Worm (Caenorhabditis elegans) whole organism, early embryonic: ENCODE results near the gene spin-1.

Experiments
- B0310.2 ChIP-seq: sonication (generic microtip); optimal IDR thresholded peaks from 2 replicates; lab custom pipeline; 2016; ENCODE audit warnings: mild to moderate bottlenecking, missing genetic modification characterization, missing compliant biosample characterization
- F13C5.2 ChIP-seq: sonication (generic microtip); optimal IDR thresholded peaks from 2 replicates; lab custom pipeline; 2017; ENCODE audit warnings: mild to moderate bottlenecking, missing genetic modification characterization, inconsistent platforms, missing compliant biosample characterization
- aly-1 ChIP-seq: sonication (generic microtip); optimal IDR thresholded peaks from 2 replicates; lab custom pipeline; 2016; ENCODE audit warnings: missing genetic modification characterization, missing compliant biosample characterization
- ama-1 ChIP-seq: fragments of 150-350 bp; optimal IDR thresholded peaks from 2 replicates; lab custom pipeline; 2014
- ceh-13 ChIP-seq: fragments of 200-800 bp; sonication (Bioruptor generic); optimal IDR thresholded peaks from 2 replicates; lab custom pipeline; 2018; ENCODE audit warnings: mild to moderate bottlenecking, missing genetic modification characterization, missing compliant biosample characterization
- ceh-36 ChIP-seq: sonication (generic microtip); optimal IDR thresholded peaks from 2 replicates; lab custom pipeline; 2016; ENCODE audit warnings: missing genetic modification characterization, inconsistent platforms, missing compliant biosample characterization
- ets-7 ChIP-seq: sonication (generic microtip); optimal IDR thresholded peaks from 2 replicates; lab custom pipeline; 2016; ENCODE audit warnings: missing genotype, missing genetic modification characterization, missing compliant biosample characterization
- flt-1 ChIP-seq: fragments of 200-800 bp; sonication (Bioruptor generic); IDR thresholded peaks from 2 replicates; pipeline ENCODE4 v1.3.6; 2022; ENCODE audit warnings: missing genetic modification characterization, missing compliant biosample characterization
- hmbx-1 ChIP-seq: sonication (generic microtip); optimal IDR thresholded peaks from 2 replicates; lab custom pipeline; 2016; ENCODE audit warnings: mild to moderate bottlenecking, missing genetic modification characterization, missing compliant biosample characterization
- hmg-4 ChIP-seq: fragments of 200-800 bp; sonication (Bioruptor generic); optimal IDR thresholded peaks from 2 replicates; lab custom pipeline; 2018; ENCODE audit warnings: mild to moderate bottlenecking, missing genetic modification characterization, missing compliant biosample characterization
- hnd-1 ChIP-seq: sonication (generic microtip); optimal IDR thresholded peaks from 2 replicates; lab custom pipeline; 2016; ENCODE audit warnings: missing genetic modification characterization, missing compliant biosample characterization
- pes-1 ChIP-seq: fragments of 200-800 bp; sonication (Bioruptor generic); IDR thresholded peaks from 2 replicates; pipeline ENCODE4 v1.3.6; 2022; ENCODE audit warnings: missing genetic modification reagents, missing genetic modification characterization, missing compliant biosample characterization
- scrt-1 ChIP-seq: fragments of 200-800 bp; sonication (Bioruptor generic); IDR thresholded peaks from 2 replicates; pipeline ENCODE4 v1.3.6; 2022; ENCODE audit warnings: missing genetic modification characterization, missing compliant biosample characterization
- sea-1 ChIP-seq: fragments of 200-800 bp; sonication (Bioruptor generic); conservative IDR thresholded peaks from 2 replicates; pipeline ENCODE4 v1.3.6; 2022; ENCODE audit warnings: missing genetic modification characterization, missing compliant biosample characterization
- tbx-11 ChIP-seq: fragments of 200-800 bp; sonication (Bioruptor generic); IDR thresholded peaks from 2 replicates; pipeline ENCODE4 v1.3.6; 2022; ENCODE audit warnings: missing genetic modification characterization, missing compliant biosample characterization
- tbx-37 ChIP-seq: fragments of 200-800 bp; sonication (Bioruptor generic); conservative IDR thresholded peaks from 2 replicates; pipeline ENCODE4 v1.3.6; 2022; ENCODE audit warnings: missing genetic modification reagents, missing genetic modification characterization, missing compliant biosample characterization
- tra-4 ChIP-seq: sonication (generic microtip); optimal IDR thresholded peaks from 2 replicates; lab custom pipeline; 2017; ENCODE audit warnings: missing genetic modification characterization, missing compliant biosample characterization

Gene spin-1

ce11 chrV:12094030-12094429, 20.8 kb upstream of the spin-1 start, which contains the start of gene nhr-208:
Gene nhr-208, plus strand, starts transcription at chrV:12094317.
- TF ChIP-seq hmg-4 (GFP tag; lab: Kevin White, UChicago) (no peak), F13C5.2 (tag; lab: Kevin White, UChicago) (no peak)

ce11 chrV:12095865-12096264, 18.9 kb upstream of the spin-1 start, which contains the start of gene nhr-207:
Gene nhr-207, plus strand, starts transcription at chrV:12096146.
- TF ChIP-seq ceh-13 (no peak), B0310.2 (tag; lab: Kevin White, UChicago) (no peak), tra-4 (tag; lab: Kevin White, UChicago) (no peak), tbx-11 (GFP tag; lab: Robert Waterston, UW) (no peak), hnd-1 (tag; lab: Kevin White, UChicago) (no peak), scrt-1 (GFP tag; lab: Robert Waterston, UW) (no peak), ama-1 (lab: Kevin White, UChicago) (no peak), tbx-37 (no peak)

- no peak for TF ChIP-seq F13C5.2 (tag; lab: Kevin White, UChicago)
- TF ChIP-seq tbx-11 (GFP tag; lab: Robert Waterston, UW), result no peak
- no peak for TF ChIP-seq B0310.2 (tag; lab: Kevin White, UChicago)
- TF ChIP-seq tbx-37, result no peak
- TF ChIP-seq hnd-1 (tag; lab: Kevin White, UChicago), result no peak
- no peak for TF ChIP-seq sea-1
- no peak for TF ChIP-seq ets-7 (tag; lab: Kevin White, UChicago)
- TF ChIP-seq aly-1 (tag; lab: Kevin White, UChicago), result no peak
- no peak for TF ChIP-seq ceh-13
- TF ChIP-seq scrt-1 (GFP tag; lab: Robert Waterston, UW), result no peak
- no peak for TF ChIP-seq hmbx-1 (tag; lab: Kevin White, UChicago)
Observed at ce11 chrV:12098123-12098522, 16.7 kb upstream of the spin-1 start, which contains the start of gene nhr-209. Gene nhr-209, plus strand, starts transcription at chrV:12098149.

ce11 chrV:12100794-12101343, 13.9 kb upstream of the spin-1 start, which contains the start of gene nhr-154:
Gene nhr-154, plus strand, starts transcription at chrV:12101293.
- TF ChIP-seq hmg-4 (GFP tag; lab: Kevin White, UChicago), result no peak
- TF ChIP-seq pes-1 (GFP tag; lab: Robert Waterston, UW), result no peak
- TF ChIP-seq hmbx-1 (tag; lab: Kevin White, UChicago), result no peak
- no peak for TF ChIP-seq tra-4 (tag; lab: Kevin White, UChicago)
- no peak for TF ChIP-seq ama-1 (lab: Kevin White, UChicago)
- no peak for TF ChIP-seq F13C5.2 (tag; lab: Kevin White, UChicago)
- TF ChIP-seq sea-1, result no peak
- no peak for TF ChIP-seq ets-7 (tag; lab: Kevin White, UChicago)
- TF ChIP-seq B0310.2 (tag; lab: Kevin White, UChicago), result no peak
- TF ChIP-seq ceh-36, result no peak
- TF ChIP-seq ceh-13, result no peak
- TF ChIP-seq hnd-1 (tag; lab: Kevin White, UChicago), result no peak
- TF ChIP-seq tbx-11 (GFP tag; lab: Robert Waterston, UW), result no peak
- no peak for TF ChIP-seq tbx-37
- no peak for TF ChIP-seq flt-1 (GFP tag; lab: Robert Waterston, UW)
- TF ChIP-seq aly-1 (tag; lab: Kevin White, UChicago), result no peak

ce11 chrV:12103920-12104319, 10.9 kb upstream of the spin-1 start, which contains the start of gene nhr-153:
Gene nhr-153, plus strand, starts transcription at chrV:12104220.
- no peak for TF ChIP-seq pes-1 (GFP tag; lab: Robert Waterston, UW)

ce11 chrV:12106841-12107240, 8.0 kb upstream of the spin-1 start, which contains the start of gene nhr-136:
Gene nhr-136, plus strand, starts transcription at chrV:12107141.
- TF ChIP-seq tbx-37 (no peak), ceh-36 (no peak), sea-1 (no peak), flt-1 (GFP tag; lab: Robert Waterston, UW) (no peak), F13C5.2 (tag; lab: Kevin White, UChicago) (no peak), scrt-1 (GFP tag; lab: Robert Waterston, UW) (no peak), hmbx-1 (tag; lab: Kevin White, UChicago) (no peak), pes-1 (GFP tag; lab: Robert Waterston, UW) (no peak), ama-1 (lab: Kevin White, UChicago) (no peak), aly-1 (tag; lab: Kevin White, UChicago) (no peak), ets-7 (tag; lab: Kevin White, UChicago) (no peak), hmg-4 (GFP tag; lab: Kevin White, UChicago) (no peak), hnd-1 (tag; lab: Kevin White, UChicago) (no peak), B0310.2 (tag; lab: Kevin White, UChicago) (no peak), tra-4 (tag; lab: Kevin White, UChicago) (no peak), tbx-11 (GFP tag; lab: Robert Waterston, UW) (no peak)

- TF ChIP-seq hmbx-1 (tag; lab: Kevin White, UChicago), result no peak
- TF ChIP-seq tbx-37, result no peak
Observed at ce11 chrV:12111452-12111851, 3.3 kb upstream of the spin-1 start, which contains the start of gene lhpp-1. Gene lhpp-1, minus strand, starts transcription at chrV:12111805.

- TF ChIP-seq hmg-4 (GFP tag; lab: Kevin White, UChicago), result no peak
- TF ChIP-seq tbx-11 (GFP tag; lab: Robert Waterston, UW), result no peak
- TF ChIP-seq sea-1, result no peak
- no peak for TF ChIP-seq flt-1 (GFP tag; lab: Robert Waterston, UW)
Observed at ce11 chrV:12113726-12114125, 1.1 kb upstream of the spin-1 start.
